Worm (Caenorhabditis elegans) whole organism, L2 larva: ENCODE results near the gene C17H12.2.

ENCODE experiments used
- C34F6.9 ChIP-seq: fragments of 150-350 bp; optimal IDR thresholded peaks from 2 replicates; lab custom pipeline; 2014; ENCODE audit warnings: missing biosample characterization, missing genetic modification characterization
- F13H6.1 ChIP-seq: sonication (generic microtip); optimal IDR thresholded peaks from 2 replicates; lab custom pipeline; 2016; ENCODE audit warnings: missing genetic modification characterization, missing compliant biosample characterization
- R02D3.7 ChIP-seq: fragments of 150-350 bp; optimal IDR thresholded peaks from 2 replicates; lab custom pipeline; 2014; ENCODE audit warnings: missing biosample characterization, missing genetic modification characterization
- Y55F3AM.14 ChIP-seq: fragments of 200-800 bp; sonication (Bioruptor generic); optimal IDR thresholded peaks from 2 replicates; lab custom pipeline; 2018; ENCODE audit warnings: mild to moderate bottlenecking, missing genetic modification characterization, missing compliant biosample characterization
- aly-2 ChIP-seq: fragments of 150-350 bp; optimal IDR thresholded peaks from 2 replicates; lab custom pipeline; 2014; ENCODE audit warnings: missing biosample characterization, missing genetic modification characterization
- ama-1 ChIP-seq: fragments of 150-350 bp; optimal IDR thresholded peaks from 2 replicates; lab custom pipeline; 2018; ENCODE audit warnings: inconsistent platforms
- blmp-1 ChIP-seq: sonication (generic microtip); optimal IDR thresholded peaks from 2 replicates; lab custom pipeline; 2017; ENCODE audit warnings: missing genetic modification characterization, mild to moderate bottlenecking, missing compliant biosample characterization, antibody characterized with exemption, moderate library complexity; ENCODE audit not compliant: insufficient read depth
- ceh-16 ChIP-seq: fragments of 150-350 bp; optimal IDR thresholded peaks from 2 replicates; lab custom pipeline; 2014; ENCODE audit warnings: missing biosample characterization, missing genetic modification characterization
- ceh-82 ChIP-seq: fragments of 150-350 bp; optimal IDR thresholded peaks from 2 replicates; lab custom pipeline; 2014; ENCODE audit warnings: missing biosample characterization, missing genetic modification characterization
- crh-2 ChIP-seq: sonication (generic microtip); optimal IDR thresholded peaks from 2 replicates; lab custom pipeline; 2017; ENCODE audit warnings: missing biosample characterization, missing genetic modification characterization
- dmd-4 ChIP-seq: sonication (generic microtip); optimal IDR thresholded peaks from 2 replicates; lab custom pipeline; 2017; ENCODE audit warnings: missing biosample characterization, missing genetic modification characterization
- elt-1 ChIP-seq: fragments of 150-350 bp; optimal IDR thresholded peaks from 2 replicates; lab custom pipeline; 2014; ENCODE audit warnings: missing biosample characterization, missing genetic modification characterization
- elt-3 ChIP-seq: sonication (generic microtip); optimal IDR thresholded peaks from 2 replicates; lab custom pipeline; 2017; ENCODE audit warnings: missing biosample characterization, missing genetic modification characterization
- fos-1 ChIP-seq: fragments of 150-350 bp; optimal IDR thresholded peaks from 2 replicates; lab custom pipeline; 2014; ENCODE audit warnings: missing biosample characterization, missing genetic modification characterization
- gmeb-1 ChIP-seq: fragments of 150-350 bp; optimal IDR thresholded peaks from 2 replicates; lab custom pipeline; 2014; ENCODE audit warnings: missing biosample characterization, missing genetic modification characterization
- lin-11 ChIP-seq: fragments of 150-350 bp; sonication (generic microtip); optimal IDR thresholded peaks from 2 replicates; lab custom pipeline; 2014; ENCODE audit warnings: missing biosample characterization, missing genetic modification characterization, inconsistent platforms, mixed read lengths
- lin-13 ChIP-seq: fragments of 150-350 bp; optimal IDR thresholded peaks from 2 replicates; lab custom pipeline; 2014; ENCODE audit warnings: missing biosample characterization, missing genetic modification reagents, missing genetic modification characterization
- lin-39 ChIP-seq: fragments of 150-350 bp; optimal IDR thresholded peaks from 2 replicates; lab custom pipeline; 2014; ENCODE audit warnings: missing biosample characterization, missing genetic modification reagents, missing genetic modification characterization
- lsy-2 ChIP-seq, 2 experiments: fragments of 150-350 bp in 1 of 2; sonication (generic microtip) in 1 of 2; optimal IDR thresholded peaks; 2 replicates each; lab custom pipeline; 2014 to 2017; ENCODE audit warnings: missing biosample characterization in 2 of 2, missing genetic modification characterization in 2 of 2
- mbf-1 ChIP-seq: sonication (generic microtip); optimal IDR thresholded peaks from 2 replicates; lab custom pipeline; 2017; ENCODE audit warnings: missing biosample characterization, missing genetic modification characterization
- mdl-1 ChIP-seq, 2 experiments: fragments of 150-350 bp in 1 of 2; sonication (generic microtip) in 1 of 2; optimal IDR thresholded peaks; 2 replicates each; lab custom pipeline; 2017; ENCODE audit warnings: missing biosample characterization in 2 of 2, missing genetic modification characterization in 2 of 2
- nhr-10 ChIP-seq: sonication (generic microtip); optimal IDR thresholded peaks from 2 replicates; lab custom pipeline; 2017; ENCODE audit warnings: missing biosample characterization, missing genetic modification characterization
- nhr-12 ChIP-seq: fragments of 150-350 bp; optimal IDR thresholded peaks from 2 replicates; lab custom pipeline; 2014; ENCODE audit warnings: missing biosample characterization, missing genetic modification characterization
- nhr-129 ChIP-seq: fragments of 150-350 bp; optimal IDR thresholded peaks from 2 replicates; lab custom pipeline; 2014; ENCODE audit warnings: missing biosample characterization, missing genetic modification characterization
- nhr-21 ChIP-seq: fragments of 150-350 bp; optimal IDR thresholded peaks from 2 replicates; lab custom pipeline; 2014; ENCODE audit warnings: missing biosample characterization, missing genetic modification characterization
- nhr-23 ChIP-seq: fragments of 150-350 bp; optimal IDR thresholded peaks from 2 replicates; lab custom pipeline; 2014; ENCODE audit warnings: missing biosample characterization, missing genetic modification reagents, missing genetic modification characterization
- nhr-237 ChIP-seq: fragments of 150-350 bp; optimal IDR thresholded peaks from 2 replicates; lab custom pipeline; 2014; ENCODE audit warnings: missing biosample characterization, missing genetic modification characterization
- nhr-25 ChIP-seq: fragments of 150-350 bp; sonication (generic microtip); optimal IDR thresholded peaks from 3 replicates; lab custom pipeline; 2014; ENCODE audit warnings: missing biosample characterization, missing genetic modification characterization
- nhr-6 ChIP-seq: fragments of 150-350 bp; optimal IDR thresholded peaks from 2 replicates; lab custom pipeline; 2014; ENCODE audit warnings: missing biosample characterization, missing genetic modification characterization
- sem-4 ChIP-seq: fragments of 150-350 bp; optimal IDR thresholded peaks from 2 replicates; lab custom pipeline; 2014; ENCODE audit warnings: missing biosample characterization, missing genetic modification reagents, missing genetic modification characterization
- skn-1 ChIP-seq: sonication (generic microtip); optimal IDR thresholded peaks from 2 replicates; lab custom pipeline; 2017; ENCODE audit warnings: missing biosample characterization, missing genetic modification characterization
- sma-3 ChIP-seq: sonication (generic microtip); optimal IDR thresholded peaks from 2 replicates; lab custom pipeline; 2016; ENCODE audit warnings: missing genetic modification reagents, missing genetic modification characterization, missing compliant biosample characterization
- sma-9 ChIP-seq, 2 experiments: fragments of 150-350 bp in 1 of 2; sonication (generic microtip) in 1 of 2; optimal IDR thresholded peaks; 2 replicates each; lab custom pipeline; 2014 to 2016; ENCODE audit warnings: missing genetic modification characterization in 2 of 2, mild to moderate bottlenecking in 1 of 2, missing biosample characterization in 1 of 2, missing compliant biosample characterization in 1 of 2, missing genetic modification reagents in 1 of 2, moderate library complexity in 1 of 2
- snpc-4 ChIP-seq: fragments of 150-350 bp; optimal IDR thresholded peaks from 2 replicates; lab custom pipeline; 2014; ENCODE audit warnings: missing biosample characterization, missing genetic modification characterization
- unc-39 ChIP-seq: fragments of 150-350 bp; optimal IDR thresholded peaks from 2 replicates; lab custom pipeline; 2014; ENCODE audit warnings: missing biosample characterization, missing genetic modification characterization
- unc-55 ChIP-seq: fragments of 150-350 bp; sonication (generic microtip); optimal IDR thresholded peaks from 3 replicates; lab custom pipeline; 2014; ENCODE audit warnings: missing biosample characterization, missing genetic modification reagents, missing genetic modification characterization
- unc-62 ChIP-seq: fragments of 150-350 bp; optimal IDR thresholded peaks from 2 replicates; lab custom pipeline; 2014; ENCODE audit warnings: missing biosample characterization, missing genetic modification reagents, missing genetic modification characterization
- ztf-1 ChIP-seq: fragments of 200-800 bp; sonication (Bioruptor generic); conservative IDR thresholded peaks from 2 replicates; pipeline ENCODE4 v1.3.6; 2022; ENCODE audit warnings: missing genetic modification characterization, missing compliant biosample characterization
- ztf-11 ChIP-seq: sonication (generic microtip); optimal IDR thresholded peaks from 2 replicates; lab custom pipeline; 2017; ENCODE audit warnings: missing biosample characterization, missing genetic modification characterization

Gene C17H12.2

ce11 chrIV:6795529-6795928 lies 5.2 kb upstream of the C17H12.2 start, which contains the start of the genes C17H12.3 and C17H12.12:
C17H12.3 (minus strand) TSS chrIV:6795629.
C17H12.12 (plus strand) TSS chrIV:6795924.
- TF ChIP-seq skn-1 (tag; lab: Kevin White, UChicago) (no peak), ztf-1 (GFP tag; lab: Robert Waterston, UW) (no peak), sem-4 (no peak), ceh-16 (tag; lab: Kevin White, UChicago) (no peak)

DNA sequence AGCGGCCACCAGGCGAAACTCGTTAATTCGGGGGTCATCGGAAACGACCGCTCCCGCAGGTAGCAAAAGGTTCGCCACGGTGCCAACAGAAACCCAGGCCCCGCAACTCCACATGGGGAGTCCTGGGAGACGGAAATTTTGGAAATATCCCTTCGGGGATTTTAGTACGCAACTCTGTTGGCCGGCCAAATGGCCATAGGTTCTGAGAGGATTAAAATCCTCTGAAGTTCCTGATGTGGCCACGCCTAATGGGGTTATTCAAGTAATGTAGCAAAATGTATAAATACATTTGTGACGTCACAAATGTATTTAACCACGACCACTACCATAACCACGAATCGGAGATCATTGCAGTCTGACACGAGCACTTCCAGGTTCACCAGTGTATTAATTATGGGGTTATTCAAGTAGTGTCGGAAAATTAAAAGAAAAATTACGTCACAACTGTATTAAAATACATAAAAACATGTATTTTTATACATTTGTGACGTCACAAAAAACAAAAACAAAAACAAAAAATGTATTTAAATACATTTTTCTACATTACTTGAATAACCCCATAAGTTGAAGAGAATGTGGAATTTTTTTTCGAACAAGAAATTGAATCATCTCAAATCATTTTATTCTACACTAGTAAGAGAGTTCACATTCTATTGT lies 3.1 kb upstream of the C17H12.2 start:
- TF ChIP-seq C34F6.9 (no peak), Y55F3AM.14 (no peak), lin-39 (tag; lab: Kevin White, UChicago) (no peak), nhr-23 (no peak), lin-11 (tag; lab: Kevin White, UChicago) (no peak), mdl-1 (tag; optimal IDR thresholded peaks at IDR 0.05; lab: Kevin White, UChicago) (no peak), lin-13 (GFP tag; lab: Kevin White, UChicago) (no peak), elt-3 (no peak)

DNA sequence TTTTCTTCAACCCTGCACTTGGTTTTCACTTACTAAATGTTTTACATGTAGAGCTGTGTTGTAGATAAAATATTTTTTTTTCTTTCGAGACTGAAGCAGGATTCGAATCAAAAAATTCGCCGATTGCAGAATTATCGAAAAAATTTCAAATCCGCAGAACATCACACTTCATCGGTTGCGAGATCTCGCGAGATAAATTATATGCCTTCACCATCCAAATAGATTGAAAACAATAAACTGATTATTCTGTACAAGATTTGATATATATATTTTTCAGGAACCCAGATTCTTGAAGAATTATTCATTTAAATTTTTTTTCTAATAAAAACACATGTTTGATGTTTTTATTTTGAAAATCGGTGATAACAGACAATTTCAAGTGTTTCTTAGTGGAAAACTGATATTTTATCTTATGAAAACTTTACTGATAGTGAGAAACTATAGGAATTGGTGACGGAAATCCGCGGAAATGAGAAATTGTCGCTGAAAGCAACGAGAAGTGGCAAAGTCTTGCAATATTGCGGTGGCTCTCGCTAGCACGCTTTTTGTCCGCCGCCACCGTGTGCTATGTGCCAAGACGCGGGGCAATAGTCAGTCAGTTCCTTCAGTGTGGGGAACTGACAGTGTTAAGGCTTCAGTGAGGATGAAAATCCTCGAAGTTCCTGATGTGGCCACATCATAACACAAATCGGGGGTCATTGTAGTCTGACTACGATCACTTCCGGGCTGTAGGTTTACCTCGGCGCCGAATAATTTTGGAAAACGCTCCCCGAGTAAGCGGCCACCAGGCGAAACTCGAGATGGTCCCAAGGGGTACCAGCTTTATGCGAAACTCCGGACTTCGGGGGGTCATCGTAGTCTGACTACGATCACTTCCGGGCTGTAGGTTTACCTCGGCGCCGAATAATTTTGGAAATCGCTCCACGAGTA lies 2.4 kb upstream of the C17H12.2 start:
- no peak for TF ChIP-seq ama-1
- TF ChIP-seq Y55F3AM.14, result peak; percentile 16
- peak; percentile 43 for TF ChIP-seq nhr-6
- TF ChIP-seq gmeb-1 (tag; lab: Kevin White, UChicago), result peak; percentile 35
- TF ChIP-seq crh-2, result peak; percentile 71
- TF ChIP-seq sma-9 (GFP tag; optimal IDR thresholded peaks at IDR 0.05; lab: Kevin White, UChicago), result peak; percentile 32
- no peak for TF ChIP-seq sma-9 (tag; optimal IDR thresholded peaks at IDR 0.05; lab: Kevin White, UChicago)
- TF ChIP-seq sma-3, result peak; percentile 28
- peak; percentile 42 for TF ChIP-seq snpc-4 (tag; lab: Kevin White, UChicago)
- TF ChIP-seq ceh-82, result no peak
- no peak for TF ChIP-seq lin-11 (tag; lab: Kevin White, UChicago)
- TF ChIP-seq nhr-12, result no peak
- peak; percentile 18 for TF ChIP-seq lin-13 (GFP tag; lab: Kevin White, UChicago)
- no peak for TF ChIP-seq mdl-1 (tag; optimal IDR thresholded peaks at IDR 0.05; lab: Kevin White, UChicago)

ce11 chrIV:6789950-6790349 lies 338 bp downstream of the C17H12.2 start:
- TF ChIP-seq gmeb-1 (tag; lab: Kevin White, UChicago), result no peak
- no peak for TF ChIP-seq ztf-1 (GFP tag; lab: Robert Waterston, UW)
- no peak for TF ChIP-seq ztf-11 (tag; lab: Kevin White, UChicago)
- TF ChIP-seq nhr-6, result no peak
- TF ChIP-seq elt-1 (tag; lab: Kevin White, UChicago), result no peak
- no peak for TF ChIP-seq nhr-21 (tag; lab: Kevin White, UChicago)
- TF ChIP-seq nhr-129 (tag; lab: Kevin White, UChicago), result no peak
- TF ChIP-seq unc-39 (tag; lab: Kevin White, UChicago), result no peak
- TF ChIP-seq dmd-4, result no peak
- no peak for TF ChIP-seq nhr-25 (tag; lab: Kevin White, UChicago)
- no peak for TF ChIP-seq sma-9 (GFP tag; optimal IDR thresholded peaks at IDR 0.05; lab: Kevin White, UChicago)
- no peak for TF ChIP-seq sma-9 (tag; optimal IDR thresholded peaks at IDR 0.05; lab: Kevin White, UChicago)
- no peak for TF ChIP-seq nhr-237 (tag; lab: Kevin White, UChicago)
- no peak for TF ChIP-seq aly-2 (tag; lab: Kevin White, UChicago)
- no peak for TF ChIP-seq unc-62 (GFP tag; lab: Kevin White, UChicago)
- TF ChIP-seq mbf-1, result no peak
- no peak for TF ChIP-seq lin-39 (tag; lab: Kevin White, UChicago)

DNA sequence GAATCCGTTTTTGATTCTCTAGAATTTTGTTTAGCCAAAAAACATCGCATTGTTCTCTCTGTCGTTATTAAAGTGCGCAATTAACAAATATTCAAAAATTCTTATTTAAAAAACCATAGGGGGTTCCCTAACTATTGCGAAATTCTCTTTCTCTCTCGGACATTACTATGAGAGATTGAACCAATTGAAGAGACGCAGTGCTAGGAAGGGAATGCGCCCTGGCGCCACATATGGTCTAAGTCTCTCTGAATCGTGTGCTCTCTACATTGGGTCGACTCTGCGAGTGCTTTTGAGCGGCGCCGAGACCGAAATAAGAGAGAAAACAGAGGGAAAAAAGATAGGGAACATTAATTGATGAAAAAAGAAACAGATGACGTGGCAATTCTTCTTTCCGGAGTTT lies 4.4 kb downstream of the C17H12.2 start:
- TF ChIP-seq nhr-6, result peak; percentile 16
- TF ChIP-seq unc-55, result peak; percentile 91
- peak; percentile 98 for TF ChIP-seq crh-2
- TF ChIP-seq R02D3.7 (tag; lab: Kevin White, UChicago), result no peak
- TF ChIP-seq mbf-1, result no peak
- TF ChIP-seq blmp-1 (tag; lab: Kevin White, UChicago), result no peak
- TF ChIP-seq nhr-21 (tag; lab: Kevin White, UChicago), result no peak
- TF ChIP-seq C34F6.9, result peak; percentile 87
- no peak for TF ChIP-seq nhr-237 (tag; lab: Kevin White, UChicago)
- TF ChIP-seq aly-2 (tag; lab: Kevin White, UChicago), result no peak
- peak; percentile 88 for TF ChIP-seq sem-4
- TF ChIP-seq nhr-12, result no peak
- TF ChIP-seq dmd-4, result no peak
- peak in 1 of 2 experiments; percentile 20 for TF ChIP-seq mdl-1 (tag; optimal IDR thresholded peaks at IDR 0.05; lab: Kevin White, UChicago)
- peak; percentile 52 for TF ChIP-seq Y55F3AM.14
- no peak for TF ChIP-seq elt-1 (tag; lab: Kevin White, UChicago)
- peak; percentile 79 for TF ChIP-seq nhr-129 (tag; lab: Kevin White, UChicago)
- TF ChIP-seq F13H6.1 (tag; lab: Kevin White, UChicago), result peak; percentile 83
- peak; percentile 71 for TF ChIP-seq fos-1
- TF ChIP-seq skn-1 (tag; lab: Kevin White, UChicago), result no peak
- no peak for TF ChIP-seq ceh-82
- TF ChIP-seq lsy-2 (tag; optimal IDR thresholded peaks at IDR 0.05; lab: Kevin White, UChicago), result peak; percentile 53 to 78
- no peak for TF ChIP-seq nhr-10 (tag; lab: Kevin White, UChicago)
- no peak for TF ChIP-seq unc-39 (tag; lab: Kevin White, UChicago)
- TF ChIP-seq nhr-25 (tag; lab: Kevin White, UChicago), result peak; percentile 32
